Fruit fly (Drosophila melanogaster): ENCODE results near the gene Sf3b5.
A peak's percentile ranks its signal among the peaks of the same experiment; 100 is the strongest.

Sf3b5 gene

DNA sequence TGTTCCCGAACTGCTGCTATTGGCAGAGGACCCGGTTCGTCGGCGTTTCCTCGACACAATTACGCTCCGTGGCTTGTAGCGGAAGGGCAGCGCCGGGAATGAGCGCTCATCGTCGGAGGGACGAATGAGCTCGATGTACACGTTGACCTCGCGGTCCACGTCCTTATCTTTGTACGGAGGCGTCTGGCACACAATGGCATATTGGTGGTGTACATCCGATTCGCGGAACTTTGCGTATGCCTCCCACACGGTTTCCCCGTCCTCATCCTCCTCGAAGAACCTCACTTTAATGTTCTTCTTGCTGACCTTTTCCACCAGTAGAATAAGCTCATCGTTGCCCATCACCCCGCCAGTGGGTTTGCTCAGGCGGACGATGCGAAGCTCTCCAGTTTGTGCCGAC is 30.6 kb upstream of the Sf3b5 start:
- TF ChIP-seq CG31388 (GFP tag; optimal IDR thresholded peaks at IDR 0.05) = no peak
- no peak for TF ChIP-seq cg (GFP tag; optimal IDR thresholded peaks at IDR 0.05)
- no peak for TF ChIP-seq CG33557 (GFP tag; optimal IDR thresholded peaks at IDR 0.05)
- 0 out of 3 replicates have a peak, but pooled peaks have one; percentile 20 for TF ChIP-seq Dbx (GFP tag; IDR thresholded peaks at IDR 0.05)
- TF ChIP-seq CG8478 (optimal IDR thresholded peaks at IDR 0.05) = peak; percentile 14
- TF ChIP-seq CG2120 (GFP tag; optimal IDR thresholded peaks at IDR 0.05) = no peak
- TF ChIP-seq repo (GFP tag; optimal IDR thresholded peaks at IDR 0.05) = no peak

dm6 chr3R:9043610-9044009 is 28.5 kb upstream of the Sf3b5 start:
- TF ChIP-seq CG10274 (GFP tag; optimal IDR thresholded peaks at IDR 0.05) (no peak), CG11247 (GFP tag; IDR thresholded peaks at IDR 0.05) (no peak), Nf-YC (tag; optimal IDR thresholded peaks at IDR 0.05) (no peak), CG17328 (GFP tag; IDR thresholded peaks at IDR 0.05) (no peak), cwo (GFP tag; optimal IDR thresholded peaks at IDR 0.05) (no peak), CG16813 (GFP tag; IDR thresholded peaks at IDR 0.05; ENCODE audit: partially characterized antibody) (no peak), chinmo (GFP tag; IDR thresholded peaks at IDR 0.05; ENCODE audit: partially characterized antibody) (no peak), cg (GFP tag; optimal IDR thresholded peaks at IDR 0.05) (peak; percentile 2), CG12769 (tag; optimal IDR thresholded peaks at IDR 0.05) (peak; percentile 36), unc-4 (GFP tag; IDR thresholded peaks at IDR 0.05; ENCODE audit: partially characterized antibody) (no peak), Sox100B (GFP tag; optimal IDR thresholded peaks at IDR 0.05) (no peak), Fer1 (GFP tag; optimal IDR thresholded peaks at IDR 0.05) (no peak), Lim3 (GFP tag; IDR thresholded peaks at IDR 0.05) (no peak), CG18619 (GFP tag; optimal IDR thresholded peaks at IDR 0.05) (no peak), gfzf (GFP tag; optimal IDR thresholded peaks at IDR 0.05) (peak; percentile 11), ind (GFP tag; optimal IDR thresholded peaks at IDR 0.05) (no peak), CG12219 (GFP tag; optimal IDR thresholded peaks at IDR 0.05) (no peak), Usf (GFP tag; optimal IDR thresholded peaks at IDR 0.05) (no peak), tna (GFP tag; IDR thresholded peaks at IDR 0.05; ENCODE audit: partially characterized antibody) (no peak), CG15073 (GFP tag; optimal IDR thresholded peaks at IDR 0.05) (no peak), CG8290 (GFP tag; optimal IDR thresholded peaks at IDR 0.05) (no peak), CG8290 (tag; optimal IDR thresholded peaks at IDR 0.05) (peak in 1 of 2 experiments; percentile 9), CG34376 (GFP tag; optimal IDR thresholded peaks at IDR 0.05) (peak; percentile 74), lola (GFP tag; optimal IDR thresholded peaks at IDR 0.05) (no peak), ken (GFP tag; IDR thresholded peaks at IDR 0.05) (no peak), Spps (tag; optimal IDR thresholded peaks at IDR 0.05) (no peak), PHDP (tag; optimal IDR thresholded peaks at IDR 0.05) (no peak), BEAF-32 (GFP tag; optimal IDR thresholded peaks at IDR 0.05) (peak; percentile 1), CG32532 (GFP tag; IDR thresholded peaks at IDR 0.05) (no peak), CG4360 (GFP tag; IDR thresholded peaks at IDR 0.05) (no peak), bbx (GFP tag; IDR thresholded peaks at IDR 0.05; ENCODE audit: partially characterized antibody) (no peak), Med (GFP tag) (peak; percentile 44), CG6175 (GFP tag; IDR thresholded peaks at IDR 0.05) (no peak), grn (GFP tag; optimal IDR thresholded peaks at IDR 0.05) (no peak), Bteb2 (GFP tag; optimal IDR thresholded peaks at IDR 0.05) (no peak), CG6254 (GFP tag; optimal IDR thresholded peaks at IDR 0.05) (no peak), Ssrp (tag; optimal IDR thresholded peaks at IDR 0.05) (no peak), sug (tag; optimal IDR thresholded peaks at IDR 0.05) (peak; percentile 25), CG15269 (tag; optimal IDR thresholded peaks at IDR 0.05) (no peak), trem (tag; optimal IDR thresholded peaks at IDR 0.05) (no peak), lmd (GFP tag; IDR thresholded peaks at IDR 0.05) (no peak), sd (tag; optimal IDR thresholded peaks at IDR 0.05) (peak; percentile 46), CG9437 (GFP tag; optimal IDR thresholded peaks at IDR 0.05) (no peak), CG11723 (GFP tag; optimal IDR thresholded peaks at IDR 0.05) (no peak)

Measured in whole organism, embryonic.